Fruit fly (Drosophila melanogaster): ENCODE results near the gene CG15337.

DNA sequence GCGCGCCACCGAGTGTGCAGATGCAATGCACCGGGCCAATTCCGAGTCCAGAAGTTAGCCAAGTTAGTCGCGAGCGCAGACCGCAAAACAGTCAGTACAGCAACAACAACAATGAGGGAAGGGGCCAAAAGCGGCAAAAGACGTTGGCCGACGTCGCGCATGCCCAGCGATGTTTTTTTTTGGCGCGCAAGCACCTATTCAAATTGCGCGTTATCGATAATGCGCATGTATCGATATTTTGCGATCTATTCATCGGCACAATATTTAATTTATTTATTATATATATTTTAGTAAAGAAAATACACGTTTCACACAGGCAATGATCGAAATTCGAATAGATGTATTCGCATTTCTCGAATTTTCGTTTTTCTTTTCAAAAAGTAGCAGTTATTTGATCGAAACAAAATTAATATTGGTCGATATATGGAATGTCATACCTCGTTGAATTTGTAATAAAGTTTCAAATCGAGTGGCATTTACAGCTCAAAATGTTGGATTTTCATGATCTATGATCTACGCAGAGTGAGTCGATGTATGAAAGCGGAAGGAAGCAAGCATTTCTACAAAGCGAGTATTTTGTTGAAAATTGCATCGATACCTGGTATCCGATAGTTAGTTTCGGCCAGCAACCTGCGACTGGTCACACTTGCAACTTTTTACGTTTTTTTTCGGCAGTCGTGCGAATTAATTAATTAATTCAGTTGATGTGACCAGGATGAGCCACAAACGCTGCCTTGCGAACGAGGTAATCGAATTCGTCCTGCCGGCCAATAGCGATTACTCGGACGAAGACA lies 30.5 kb upstream of the CG15337 start, which contains the start of gene CG2116:
- TF ChIP-seq psq (optimal IDR thresholded peaks at IDR 0.05) (no peak), Sin3A (optimal IDR thresholded peaks at IDR 0.05) (no peak), h (optimal IDR thresholded peaks at IDR 0.05) (no peak), ttk (optimal IDR thresholded peaks at IDR 0.05) (no peak)
